Worm (Caenorhabditis elegans): ENCODE results near the gene C18A3.7.

C18A3.7 gene

DNA sequence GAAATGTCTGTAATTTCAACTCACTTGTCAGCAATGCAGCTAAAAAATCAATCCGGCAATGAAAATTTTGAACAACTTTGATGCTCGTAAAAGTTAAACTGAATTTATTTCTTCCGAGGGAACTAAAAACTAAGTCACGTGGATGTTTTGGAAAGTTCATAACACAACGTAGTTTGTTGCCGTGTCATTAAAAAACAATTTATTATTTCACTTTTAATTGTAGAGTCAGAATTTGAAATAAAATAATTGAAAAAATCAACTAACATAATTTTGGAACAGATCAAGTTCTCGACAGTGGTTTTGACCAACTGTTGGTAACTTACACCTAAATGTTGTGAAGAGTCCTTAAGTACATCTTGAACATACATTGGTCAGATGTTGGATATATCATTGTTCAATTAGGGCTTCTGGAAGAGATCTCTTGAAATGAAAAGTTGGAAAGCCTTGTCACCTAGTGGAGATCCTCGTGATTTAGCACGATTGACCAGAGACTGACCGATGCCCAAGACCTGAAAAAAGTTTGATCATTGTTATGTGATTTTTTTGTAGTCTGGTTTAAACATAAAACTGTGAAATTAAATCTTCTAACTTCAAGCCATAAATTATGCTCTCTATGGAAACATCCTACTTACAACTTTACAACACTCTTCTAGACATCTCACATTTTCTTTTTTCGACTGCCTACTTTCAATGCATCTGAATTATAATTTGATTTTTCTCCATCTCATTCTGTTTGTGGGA lies at the start of gene C18A3.7, which contains the start of gene C18A3.11:
Gene C18A3.7, minus strand, starts transcription at position 101 of the 741 bp plus-strand sequence.
Gene C18A3.11, plus strand, starts transcription at position 691 of the 741 bp plus-strand sequence.
- TF ChIP-seq unc-3 (GFP tag; conservative IDR thresholded peaks at IDR 0.05) (no peak), unc-3 (tag; optimal IDR thresholded peaks at IDR 0.05) (no peak), pqm-1 (tag; optimal IDR thresholded peaks at IDR 0.05) (no peak), ceh-22 (tag; optimal IDR thresholded peaks at IDR 0.05) (no peak), ceh-48 (tag; optimal IDR thresholded peaks at IDR 0.05) (no peak), hlh-30 (tag; optimal IDR thresholded peaks at IDR 0.05; ENCODE audit: insufficient read depth) (no peak), gmeb-2 (tag; optimal IDR thresholded peaks at IDR 0.05) (no peak), K09A11.1 (tag; optimal IDR thresholded peaks at IDR 0.05; ENCODE audit: insufficient read depth) (no peak), F13H6.1 (tag; optimal IDR thresholded peaks at IDR 0.05) (no peak), ceh-18 (tag; optimal IDR thresholded peaks at IDR 0.05) (no peak)

DNA sequence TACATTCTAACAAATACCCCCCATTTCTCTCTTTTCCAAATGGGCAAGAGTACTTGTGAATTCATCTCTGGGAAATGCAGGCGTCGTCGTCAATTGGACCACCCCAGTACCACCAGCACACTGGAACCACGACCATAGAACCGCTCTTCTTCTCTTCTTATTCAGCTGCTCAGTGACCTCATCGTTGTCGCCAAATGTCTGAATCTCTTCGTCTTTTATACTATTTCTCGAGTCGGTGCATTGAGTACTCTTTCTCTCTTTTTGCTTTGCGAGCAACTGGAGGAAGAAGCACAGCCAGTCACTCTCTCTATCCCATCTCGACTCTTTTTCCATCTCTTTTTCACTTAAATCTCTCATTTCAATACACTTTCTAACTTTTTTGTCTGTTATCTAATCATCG lies 49.6 kb upstream of the C18A3.7 start:
- no peak for TF ChIP-seq che-1 (tag; optimal IDR thresholded peaks at IDR 0.05)
- TF ChIP-seq ceh-31 (tag; optimal IDR thresholded peaks at IDR 0.05): peak; percentile 26
- TF ChIP-seq tbx-2 (tag; optimal IDR thresholded peaks at IDR 0.05): peak; percentile 11
- TF ChIP-seq unc-42 (tag; optimal IDR thresholded peaks at IDR 0.05): peak; percentile 67
- no peak for TF ChIP-seq pha-2 (tag; optimal IDR thresholded peaks at IDR 0.05)
- peak; percentile 33 for TF ChIP-seq nfya-1 (tag; optimal IDR thresholded peaks at IDR 0.05)
- TF ChIP-seq ceh-48 (tag; optimal IDR thresholded peaks at IDR 0.05): peak; percentile 21
- TF ChIP-seq unc-55 (GFP tag; optimal IDR thresholded peaks at IDR 0.05): peak; percentile 42
- peak; percentile 46 for TF ChIP-seq ceh-18 (tag; optimal IDR thresholded peaks at IDR 0.05)
- TF ChIP-seq syd-9 (tag; optimal IDR thresholded peaks at IDR 0.05): no peak
- TF ChIP-seq ceh-14 (tag; optimal IDR thresholded peaks at IDR 0.05): peak; percentile 2

DNA sequence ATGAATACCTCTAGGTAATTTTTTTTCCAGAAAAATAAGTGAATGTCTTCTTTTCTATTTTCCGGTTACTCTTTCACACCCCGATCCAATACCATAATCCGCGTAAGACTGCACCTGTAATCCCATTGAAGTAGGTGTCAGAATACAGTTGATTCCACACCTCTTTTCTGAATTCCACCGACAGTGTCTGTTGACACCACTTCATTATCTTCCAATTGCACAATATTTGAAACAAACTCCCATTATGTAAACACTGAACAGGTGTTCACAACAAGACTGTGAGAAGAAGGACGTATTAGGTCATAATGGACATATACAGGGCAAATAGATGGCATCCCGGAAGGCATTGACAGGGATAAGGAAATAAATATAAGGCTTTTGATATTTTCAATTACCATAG lies 47.1 kb upstream of the C18A3.7 start:
- TF ChIP-seq zip-5 (tag; optimal IDR thresholded peaks at IDR 0.05) (no peak), ceh-14 (tag; optimal IDR thresholded peaks at IDR 0.05) (no peak), unc-55 (GFP tag; optimal IDR thresholded peaks at IDR 0.05) (no peak), ref-2 (tag; optimal IDR thresholded peaks at IDR 0.05) (no peak), ceh-2 (tag; optimal IDR thresholded peaks at IDR 0.05) (no peak), ceh-22 (tag; optimal IDR thresholded peaks at IDR 0.05) (no peak), elt-4 (tag; optimal IDR thresholded peaks at IDR 0.05) (no peak), tbx-7 (tag; optimal IDR thresholded peaks at IDR 0.05) (no peak), ets-4 (tag; optimal IDR thresholded peaks at IDR 0.05) (no peak), ceh-18 (tag; optimal IDR thresholded peaks at IDR 0.05) (no peak), K09A11.1 (tag; optimal IDR thresholded peaks at IDR 0.05; ENCODE audit: insufficient read depth) (no peak), unc-86 (tag; optimal IDR thresholded peaks at IDR 0.05) (no peak), hlh-30 (tag; optimal IDR thresholded peaks at IDR 0.05; ENCODE audit: insufficient read depth) (no peak), lim-6 (tag; optimal IDR thresholded peaks at IDR 0.05) (no peak), npax-4 (tag; optimal IDR thresholded peaks at IDR 0.05) (no peak), ceh-34 (tag; optimal IDR thresholded peaks at IDR 0.05) (no peak), fkh-6 (tag; optimal IDR thresholded peaks at IDR 0.05) (no peak), ceh-9 (tag; optimal IDR thresholded peaks at IDR 0.05) (no peak), F13H6.1 (tag; optimal IDR thresholded peaks at IDR 0.05) (no peak)

DNA sequence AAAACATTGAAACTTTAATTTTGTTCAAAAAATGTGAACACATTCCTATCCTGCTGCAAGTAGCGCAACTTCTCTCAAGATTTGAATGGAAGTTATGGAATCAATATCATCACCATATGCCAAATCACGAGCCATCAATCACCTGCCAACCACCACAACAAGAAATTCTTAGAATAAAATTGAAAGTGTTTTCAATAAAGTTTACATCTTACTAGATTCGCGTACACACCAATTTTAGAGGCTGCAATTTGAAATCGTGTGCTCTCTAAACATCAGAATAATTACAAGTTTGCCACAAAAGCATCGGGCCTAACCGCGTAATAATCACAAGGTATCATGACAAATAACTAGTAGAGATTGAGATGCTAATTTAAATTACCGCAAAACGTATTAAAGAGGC lies 44.6 kb upstream of the C18A3.7 start:
- TF ChIP-seq elt-2 (tag; optimal IDR thresholded peaks at IDR 0.05): no peak
- TF ChIP-seq ceh-6 (GFP tag; optimal IDR thresholded peaks at IDR 0.05): no peak
- no peak for TF ChIP-seq che-1 (tag; optimal IDR thresholded peaks at IDR 0.05)
- no peak for TF ChIP-seq sox-2 (GFP tag; IDR thresholded peaks at IDR 0.05)
- TF ChIP-seq fax-1 (tag; optimal IDR thresholded peaks at IDR 0.05): no peak
